Worm (Caenorhabditis elegans) whole organism, midembryonic: Measurements from ENCODE around the gene tbc-18.

Source experiments
- T22C8.4 ChIP-seq: fragments of 200-800 bp; sonication (Bioruptor generic); IDR thresholded peaks from 2 replicates; pipeline ENCODE4 v1.3.6; 2022; ENCODE audit warnings: missing genetic modification characterization, missing compliant biosample characterization
- cog-1 ChIP-seq: sonication (generic microtip); optimal IDR thresholded peaks from 2 replicates; lab custom pipeline; 2016; ENCODE audit warnings: missing genetic modification characterization, missing compliant biosample characterization
- flt-1 ChIP-seq: fragments of 200-800 bp; sonication (Bioruptor generic); IDR thresholded peaks from 2 replicates; pipeline ENCODE4 v1.3.6; 2022; ENCODE audit warnings: missing genetic modification characterization, missing compliant biosample characterization
- klf-2 ChIP-seq: fragments of 200-800 bp; sonication (Bioruptor generic); conservative IDR thresholded peaks from 2 replicates; pipeline ENCODE4 v1.3.6; 2022; ENCODE audit warnings: missing genetic modification reagents, missing genetic modification characterization, missing compliant biosample characterization
- med-1 ChIP-seq: sonication (generic microtip); optimal IDR thresholded peaks from 2 replicates; lab custom pipeline; 2017; ENCODE audit warnings: missing genetic modification characterization, mild to moderate bottlenecking, missing compliant biosample characterization, antibody characterized with exemption, missing genetic modification reagents; ENCODE audit not compliant: insufficient read depth
- ref-1 ChIP-seq: fragments of 200-800 bp; sonication (Bioruptor generic); conservative IDR thresholded peaks from 2 replicates; pipeline ENCODE4 v1.3.6; 2022; ENCODE audit warnings: missing genetic modification reagents, missing genetic modification characterization, missing compliant biosample characterization
- tab-1 ChIP-seq: fragments of 200-800 bp; sonication (Bioruptor generic); IDR thresholded peaks from 2 replicates; pipeline ENCODE4 v1.3.6; 2022; ENCODE audit warnings: missing genetic modification characterization, missing compliant biosample characterization
- ztf-23 ChIP-seq: fragments of 200-800 bp; sonication (Bioruptor generic); IDR thresholded peaks from 2 replicates; pipeline ENCODE4 v1.3.6; 2022; ENCODE audit warnings: missing genetic modification reagents, missing genetic modification characterization, missing compliant biosample characterization
- ztf-29 ChIP-seq: fragments of 200-800 bp; sonication (Bioruptor generic); IDR thresholded peaks from 2 replicates; pipeline ENCODE4 v1.3.6; 2022; ENCODE audit warnings: missing genetic modification reagents, missing genetic modification characterization, missing compliant biosample characterization

Gene tbc-18

ce11 chrX:8368210-8368609 is 10.1 kb upstream of the tbc-18 start:
- no peak for TF ChIP-seq flt-1
- no peak for TF ChIP-seq T22C8.4 (GFP tag; lab: Robert Waterston, UW)
- TF ChIP-seq ztf-23, result no peak
- peak; percentile 52 for TF ChIP-seq cog-1 (tag; lab: Kevin White, UChicago)
- TF ChIP-seq klf-2 (GFP tag; lab: Robert Waterston, UW), result no peak
- TF ChIP-seq tab-1 (GFP tag; lab: Robert Waterston, UW), result no peak
- no peak for TF ChIP-seq med-1 (GFP tag; lab: Kevin White, UChicago)

DNA sequence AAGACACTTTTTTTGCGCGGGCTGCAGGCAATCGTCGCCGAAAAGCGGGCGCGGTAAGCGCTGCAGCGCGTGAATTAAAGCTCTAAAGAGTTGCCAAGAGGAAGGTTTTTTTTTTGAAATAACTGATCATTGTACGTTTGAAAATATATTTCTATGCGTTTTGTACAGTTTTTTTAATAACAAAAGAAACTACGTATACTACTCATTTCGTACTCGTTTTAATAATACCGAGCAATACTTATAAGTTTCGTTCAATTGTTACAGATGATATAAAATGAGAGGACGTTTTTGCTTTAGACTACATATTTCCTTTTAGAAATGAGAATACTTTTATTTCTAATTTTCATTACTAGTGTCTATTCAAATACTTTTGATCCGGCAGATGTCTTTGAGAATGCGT is 6.5 kb upstream of the tbc-18 start, which contains the start of gene nep-15:
Gene nep-15 (plus strand): TSS at position 301 of the 400 bp plus-strand sequence.
- TF ChIP-seq klf-2 (GFP tag; lab: Robert Waterston, UW) (no peak), ref-1 (GFP tag; lab: Robert Waterston, UW) (no peak), T22C8.4 (GFP tag; lab: Robert Waterston, UW) (no peak), cog-1 (tag; lab: Kevin White, UChicago) (no peak), ztf-23 (no peak), ztf-29 (no peak), flt-1 (no peak), tab-1 (GFP tag; lab: Robert Waterston, UW) (no peak), med-1 (GFP tag; lab: Kevin White, UChicago) (no peak)

DNA sequence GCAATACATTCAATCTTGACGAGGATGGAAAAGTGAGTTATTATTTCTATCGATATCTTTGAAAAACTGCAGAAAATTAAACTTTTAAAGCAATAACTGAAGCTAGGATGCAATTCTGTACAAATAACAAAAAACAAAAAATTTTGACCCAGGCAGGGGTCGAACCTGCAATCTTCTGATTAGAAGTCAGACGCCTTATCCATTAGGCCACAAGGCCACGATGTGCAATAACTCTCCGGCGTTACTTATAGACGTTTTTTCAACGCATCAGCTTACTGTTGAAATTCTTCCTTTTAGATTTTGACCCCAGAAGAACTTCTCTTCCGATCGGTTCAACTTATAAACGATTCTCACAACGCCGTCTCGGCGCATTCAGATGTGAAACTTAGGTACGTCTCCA is 3.3 kb downstream of the tbc-18 start:
- TF ChIP-seq med-1 (GFP tag; lab: Kevin White, UChicago) (no peak), ztf-23 (0 out of 2 replicates have a peak, but pooled peaks have one; percentile 50), cog-1 (tag; lab: Kevin White, UChicago) (no peak)

DNA sequence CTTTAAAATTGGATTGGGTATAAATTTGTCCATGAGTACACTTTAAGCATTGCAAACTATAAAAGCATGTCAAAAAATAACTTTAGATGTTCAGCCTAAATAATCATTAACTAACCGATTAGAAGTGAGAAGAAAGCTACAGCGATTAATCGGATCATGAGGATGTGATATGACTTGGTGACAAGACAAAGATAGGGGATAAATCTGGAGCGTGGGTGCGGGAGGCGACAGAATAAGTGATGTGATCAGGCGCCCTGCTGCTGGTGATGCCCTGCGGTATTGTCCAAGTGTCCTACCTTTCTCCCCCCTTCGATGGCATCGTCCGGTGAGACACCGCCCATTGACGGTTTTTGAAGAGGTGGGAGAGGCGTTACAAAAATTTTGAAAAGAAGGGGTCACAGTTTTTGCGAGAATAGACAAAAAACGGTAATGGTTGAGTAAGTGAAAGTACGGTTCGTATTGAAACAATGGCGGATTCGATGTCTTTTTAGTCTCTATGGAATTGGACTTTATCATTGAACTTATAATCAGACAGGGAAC is 6.4 kb downstream of the tbc-18 start, which contains the start of gene F41D9.2:
Gene F41D9.2 (minus strand): TSS at position 304 of the 540 bp plus-strand sequence.
- TF ChIP-seq klf-2 (GFP tag; lab: Robert Waterston, UW), result no peak
- TF ChIP-seq tab-1 (GFP tag; lab: Robert Waterston, UW), result no peak
- TF ChIP-seq med-1 (GFP tag; lab: Kevin White, UChicago), result no peak
- no peak for TF ChIP-seq flt-1
- no peak for TF ChIP-seq ztf-29
- TF ChIP-seq ztf-23, result no peak
- TF ChIP-seq ref-1 (GFP tag; lab: Robert Waterston, UW), result no peak
- TF ChIP-seq cog-1 (tag; lab: Kevin White, UChicago), result no peak
- TF ChIP-seq T22C8.4 (GFP tag; lab: Robert Waterston, UW), result no peak

ce11 chrX:8386068-8386851 is 7.9 kb downstream of the tbc-18 start:
- peak; percentile 89 for TF ChIP-seq tab-1 (GFP tag; lab: Robert Waterston, UW)
- TF ChIP-seq klf-2 (GFP tag; lab: Robert Waterston, UW), result peak; percentile 78
- TF ChIP-seq ztf-29, result peak; percentile 85
- peak; percentile 45 for TF ChIP-seq med-1 (GFP tag; lab: Kevin White, UChicago)
- TF ChIP-seq flt-1, result peak; percentile 92
- peak; percentile 89 for TF ChIP-seq ztf-23
- peak; percentile 55 for TF ChIP-seq cog-1 (tag; lab: Kevin White, UChicago)
- peak; percentile 86 for TF ChIP-seq T22C8.4 (GFP tag; lab: Robert Waterston, UW)
- peak; percentile 79 for TF ChIP-seq ref-1 (GFP tag; lab: Robert Waterston, UW)

DNA sequence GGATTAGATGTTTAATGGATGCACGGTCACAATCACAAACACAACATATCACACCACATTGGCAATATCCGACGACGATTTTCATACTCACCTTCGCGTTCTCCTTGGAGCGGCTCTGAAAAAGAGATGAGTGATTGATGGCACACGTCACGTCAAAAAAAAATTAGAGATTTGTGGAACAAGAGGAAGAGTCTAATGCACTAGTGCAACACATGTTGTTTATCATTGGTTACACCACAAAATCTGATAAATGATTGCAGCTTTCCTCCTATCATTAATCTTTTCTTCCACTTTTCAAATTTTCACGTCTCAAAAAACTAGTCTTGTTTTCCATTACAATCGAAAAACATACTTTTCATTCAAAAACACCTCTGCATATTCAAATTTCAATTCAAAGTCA is 12.2 kb downstream of the tbc-18 start:
- no peak for TF ChIP-seq med-1 (GFP tag; lab: Kevin White, UChicago)
- no peak for TF ChIP-seq ztf-29
- TF ChIP-seq tab-1 (GFP tag; lab: Robert Waterston, UW), result no peak
- no peak for TF ChIP-seq ztf-23
- TF ChIP-seq cog-1 (tag; lab: Kevin White, UChicago), result no peak
- TF ChIP-seq ref-1 (GFP tag; lab: Robert Waterston, UW), result no peak
- TF ChIP-seq T22C8.4 (GFP tag; lab: Robert Waterston, UW), result no peak
- TF ChIP-seq flt-1, result no peak
- no peak for TF ChIP-seq klf-2 (GFP tag; lab: Robert Waterston, UW)

- TF ChIP-seq ref-1 (GFP tag; lab: Robert Waterston, UW) (no peak), med-1 (GFP tag; lab: Kevin White, UChicago) (no peak), T22C8.4 (GFP tag; lab: Robert Waterston, UW) (no peak), tab-1 (GFP tag; lab: Robert Waterston, UW) (no peak), flt-1 (no peak), cog-1 (tag; lab: Kevin White, UChicago) (no peak), ztf-29 (no peak), klf-2 (GFP tag; lab: Robert Waterston, UW) (no peak), ztf-23 (no peak)
These were observed 13.1 kb downstream of the tbc-18 start for ce11 chrX:8391505-8391904.

ce11 chrX:8392539-8392996 is 14.2 kb downstream of the tbc-18 start, which contains the start of gene wrk-1:
TSS of gene wrk-1 (minus strand) at chrX:8392589.
- TF ChIP-seq ref-1 (GFP tag; lab: Robert Waterston, UW) (no peak), flt-1 (no peak), tab-1 (GFP tag; lab: Robert Waterston, UW) (no peak), T22C8.4 (GFP tag; lab: Robert Waterston, UW) (no peak), klf-2 (GFP tag; lab: Robert Waterston, UW) (no peak), cog-1 (tag; lab: Kevin White, UChicago) (no peak), ztf-23 (no peak), ztf-29 (no peak), med-1 (GFP tag; lab: Kevin White, UChicago) (no peak)

DNA sequence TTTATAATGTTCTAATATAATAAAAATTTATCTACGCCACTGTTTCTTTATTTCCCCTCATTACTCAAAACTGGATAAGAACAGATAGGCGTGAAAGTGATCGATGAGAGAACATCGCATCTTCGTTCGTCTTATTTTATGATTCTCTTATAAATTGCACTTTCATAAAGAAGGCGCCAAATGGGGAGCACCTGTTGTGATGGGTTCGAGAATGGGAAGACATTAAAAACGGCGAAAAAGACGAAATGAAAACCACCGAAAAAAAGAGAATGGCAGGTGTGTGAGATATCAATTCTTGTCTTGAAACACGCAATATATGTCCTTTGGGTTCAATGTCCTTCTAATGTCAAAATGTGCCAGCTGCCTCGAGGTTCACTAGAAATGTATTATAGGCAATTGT is 15.9 kb downstream of the tbc-18 start:
- TF ChIP-seq med-1 (GFP tag; lab: Kevin White, UChicago) (no peak), ztf-23 (no peak), tab-1 (GFP tag; lab: Robert Waterston, UW) (no peak), T22C8.4 (GFP tag; lab: Robert Waterston, UW) (no peak), cog-1 (tag; lab: Kevin White, UChicago) (no peak), klf-2 (GFP tag; lab: Robert Waterston, UW) (no peak), ref-1 (GFP tag; lab: Robert Waterston, UW) (no peak), flt-1 (no peak), ztf-29 (no peak)
